Fruit fly (Drosophila melanogaster) whole organism, prepupa: ENCODE results near the gene CG14232.
A peak's percentile ranks its signal among the peaks of the same experiment; 100 is the strongest.

Experiments used
- CG11294 ChIP-seq: fragments of 200-800 bp; sonication (Bioruptor generic); IDR thresholded peaks from 2 replicates; pipeline ENCODE4 v1.3.6; 2022; ENCODE audit warnings: missing biosample characterization, missing genetic modification characterization
- CG15336 ChIP-seq: fragments of 200-800 bp; sonication (Bioruptor generic); IDR thresholded peaks from 2 replicates; pipeline ENCODE4 v1.3.6; 2022; ENCODE audit warnings: missing biosample characterization, missing genetic modification characterization
- CG1621 ChIP-seq: fragments of 200-800 bp; sonication (Bioruptor generic); optimal IDR thresholded peaks from 3 replicates; lab custom pipeline; 2018; ENCODE audit warnings: missing biosample characterization, mild to moderate bottlenecking, missing genetic modification characterization
- CG6808 ChIP-seq: fragments of 200-800 bp; sonication (Bioruptor generic); optimal IDR thresholded peaks from 3 replicates; lab custom pipeline; 2017; ENCODE audit warnings: missing biosample characterization, missing genetic modification characterization, mild to moderate bottlenecking, moderate library complexity, missing genetic modification reagents
- CG8119 ChIP-seq: fragments of 200-800 bp; sonication (Bioruptor generic); IDR thresholded peaks from 3 replicates; pipeline ENCODE4 v1.3.6; 2022; ENCODE audit warnings: missing biosample characterization, missing genetic modification characterization
- CG8632 ChIP-seq: fragments of 200-800 bp; sonication (Bioruptor generic); optimal IDR thresholded peaks from 3 replicates; lab custom pipeline; 2016; ENCODE audit warnings: missing biosample characterization, missing genetic modification characterization
- Met ChIP-seq: fragments of 200-800 bp; sonication (Bioruptor generic); optimal IDR thresholded peaks from 3 replicates; lab custom pipeline; 2016; ENCODE audit warnings: missing biosample characterization, missing genetic modification characterization
- OdsH ChIP-seq: fragments of 200-800 bp; sonication (Bioruptor generic); optimal IDR thresholded peaks from 3 replicates; lab custom pipeline; 2016; ENCODE audit warnings: missing biosample characterization, missing genetic modification characterization
- Sox102F ChIP-seq: fragments of 200-800 bp; sonication (Bioruptor generic); optimal IDR thresholded peaks from 2 replicates; lab custom pipeline; 2016; ENCODE audit warnings: missing biosample characterization, mild to moderate bottlenecking, missing genetic modification characterization
- Sox14 ChIP-seq: fragments of 200-800 bp; sonication (Bioruptor generic); optimal IDR thresholded peaks from 3 replicates; lab custom pipeline; 2016; ENCODE audit warnings: missing biosample characterization, missing genetic modification characterization
- acj6 ChIP-seq: fragments of 200-800 bp; sonication (Bioruptor generic); optimal IDR thresholded peaks from 3 replicates; lab custom pipeline; 2016; ENCODE audit warnings: missing biosample characterization, missing genetic modification characterization
- cyc ChIP-seq: fragments of 200-800 bp; sonication (Bioruptor generic); optimal IDR thresholded peaks from 3 replicates; lab custom pipeline; 2016; ENCODE audit warnings: missing biosample characterization, missing genetic modification characterization
- vri ChIP-seq: fragments of 200-800 bp; sonication (Bioruptor generic); optimal IDR thresholded peaks from 3 replicates; lab custom pipeline; 2016; ENCODE audit warnings: missing biosample characterization, mild to moderate bottlenecking, missing genetic modification characterization

DNA sequence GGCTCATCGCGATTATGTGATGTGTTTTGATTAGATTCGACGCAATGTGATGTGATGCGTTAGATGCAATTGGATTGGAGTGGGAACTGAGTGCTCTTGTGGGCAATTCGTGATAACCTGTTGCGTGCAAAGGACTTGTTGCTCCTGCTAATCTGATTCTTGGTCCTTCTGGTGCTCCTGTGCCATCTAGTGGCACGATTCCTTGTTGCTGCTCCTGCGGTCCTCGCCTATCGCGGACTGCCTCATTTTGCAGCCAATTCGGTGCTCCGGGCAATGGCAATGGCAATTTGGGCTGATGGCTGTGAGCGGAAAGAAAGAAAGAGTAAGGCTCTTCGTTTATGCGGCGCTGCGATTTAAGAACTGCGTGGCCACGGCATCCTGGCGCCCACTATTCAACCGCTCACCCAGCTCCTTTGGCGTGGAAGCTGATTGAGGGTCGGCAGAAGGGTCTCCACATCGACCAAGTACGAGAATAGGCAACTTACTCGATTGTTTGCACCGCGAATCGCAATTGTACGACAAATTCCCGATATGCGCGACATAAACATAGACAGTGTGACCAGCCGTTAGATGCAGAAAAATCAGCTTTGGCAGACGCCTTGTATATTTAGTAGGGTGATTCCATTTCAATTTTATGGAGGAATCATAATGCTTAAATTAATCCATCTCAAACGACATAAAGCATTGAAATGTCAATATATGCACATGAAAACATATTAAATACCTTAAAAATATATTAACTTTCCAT, 10.9 kb downstream of the CG14232 start, which contains the start of gene Mer:
- TF ChIP-seq Sox14 = peak; percentile 88
- no peak for TF ChIP-seq vri
- peak; percentile 72 for TF ChIP-seq CG11294 (GFP tag; lab: Robert Waterston, UW)
- peak; percentile 91 for TF ChIP-seq CG15336 (GFP tag; lab: Robert Waterston, UW)
- TF ChIP-seq CG8119 (GFP tag; lab: Robert Waterston, UW) = peak; percentile 86
- peak; percentile 84 for TF ChIP-seq OdsH (GFP tag; lab: Kevin White, UChicago)
- TF ChIP-seq CG1621 (tag; lab: Kevin White, UChicago) = peak; percentile 84
- TF ChIP-seq Sox102F (GFP tag; lab: Kevin White, UChicago) = peak; percentile 81
- TF ChIP-seq CG6808 = peak; percentile 84
- TF ChIP-seq cyc = peak; percentile 83
- peak; percentile 80 for TF ChIP-seq CG8632 (GFP tag; lab: Kevin White, UChicago)
- peak; percentile 18 for TF ChIP-seq Met
- TF ChIP-seq acj6 (GFP tag; lab: Kevin White, UChicago) = peak; percentile 86
